Worm (Caenorhabditis elegans) whole organism, midembryonic: ENCODE data around the gene rnp-1.

Experiments
- cog-1 ChIP-seq: sonication (generic microtip); optimal IDR thresholded peaks from 2 replicates; lab custom pipeline; 2016; ENCODE audit warnings: missing genetic modification characterization, missing compliant biosample characterization
- klf-2 ChIP-seq: fragments of 200-800 bp; sonication (Bioruptor generic); conservative IDR thresholded peaks from 2 replicates; pipeline ENCODE4 v1.3.6; 2022; ENCODE audit warnings: missing genetic modification reagents, missing genetic modification characterization, missing compliant biosample characterization
- ref-1 ChIP-seq: fragments of 200-800 bp; sonication (Bioruptor generic); conservative IDR thresholded peaks from 2 replicates; pipeline ENCODE4 v1.3.6; 2022; ENCODE audit warnings: missing genetic modification reagents, missing genetic modification characterization, missing compliant biosample characterization
- tab-1 ChIP-seq: fragments of 200-800 bp; sonication (Bioruptor generic); IDR thresholded peaks from 2 replicates; pipeline ENCODE4 v1.3.6; 2022; ENCODE audit warnings: missing genetic modification characterization, missing compliant biosample characterization
- ztf-23 ChIP-seq: fragments of 200-800 bp; sonication (Bioruptor generic); IDR thresholded peaks from 2 replicates; pipeline ENCODE4 v1.3.6; 2022; ENCODE audit warnings: missing genetic modification reagents, missing genetic modification characterization, missing compliant biosample characterization

- TF ChIP-seq tab-1 (GFP tag; lab: Robert Waterston, UW) (no peak), cog-1 (no peak), klf-2 (GFP tag; lab: Robert Waterston, UW) (no peak), ztf-23 (GFP tag; lab: Robert Waterston, UW) (no peak), ref-1 (no peak)
These were observed 10.8 kb upstream of the rnp-1 start, which contains the start of gene elpc-3 for ce11 chrV:12181310-12181709.
